Worm (Caenorhabditis elegans): ENCODE results near the gene ZK546.2.

DNA sequence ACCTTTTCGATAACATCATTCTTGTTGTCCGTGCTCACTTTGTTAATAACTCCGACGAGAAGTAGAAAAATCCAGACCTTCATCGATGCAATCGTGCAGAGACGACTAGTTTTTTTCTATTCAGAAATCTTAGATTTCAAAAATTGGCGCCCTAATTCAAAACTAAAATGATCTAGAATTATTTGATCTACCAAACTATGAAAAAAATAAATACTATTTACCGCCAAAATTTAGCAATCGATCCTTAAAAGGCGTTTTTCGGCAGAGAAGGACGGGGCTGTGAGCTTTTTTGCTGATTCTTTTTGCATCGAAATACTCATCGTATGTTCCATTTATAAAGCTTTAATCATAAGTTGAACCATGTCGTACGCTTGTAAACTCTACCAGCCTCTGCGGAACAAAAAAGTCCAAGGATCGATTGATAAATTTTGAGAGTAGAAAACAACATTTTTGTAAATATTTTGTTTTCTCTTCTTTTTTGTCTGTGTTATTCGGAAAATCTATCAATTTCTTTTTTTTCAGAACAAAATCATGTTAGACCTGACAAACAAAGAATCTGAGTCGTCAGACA is 3.6 kb downstream of the ZK546.2 start, which contains the start of the genes try-1 and zyg-12:
- TF ChIP-seq pha-4 (tag; optimal IDR thresholded peaks at IDR 0.05) (no peak), nhr-11 (tag; optimal IDR thresholded peaks at IDR 0.05) (no peak), mdl-1 (tag; optimal IDR thresholded peaks at IDR 0.05) (no peak), daf-12 (tag; optimal IDR thresholded peaks at IDR 0.05) (no peak), R02D3.7 (tag; optimal IDR thresholded peaks at IDR 0.05) (no peak), lin-15B (tag; optimal IDR thresholded peaks at IDR 0.05) (no peak), unc-62 (GFP tag; optimal IDR thresholded peaks at IDR 0.05) (no peak), ceh-28 (tag; optimal IDR thresholded peaks at IDR 0.05) (no peak), egl-27 (tag; optimal IDR thresholded peaks at IDR 0.05) (no peak), zag-1 (tag; optimal IDR thresholded peaks at IDR 0.05) (no peak), ceh-16 (tag; optimal IDR thresholded peaks at IDR 0.05) (no peak)
